Fruit fly (Drosophila melanogaster) whole organism, embryonic: Measurements from ENCODE around the gene CG14664.

ENCODE experiments used
- Abd-B ChIP-seq: fragments of 200-800 bp; sonication (Bioruptor generic); optimal IDR thresholded peaks from 2 replicates; lab custom pipeline; 2018; ENCODE audit warnings: missing biosample characterization, mild to moderate bottlenecking, missing genetic modification characterization, moderate library complexity
- B-H2 ChIP-seq: fragments of 200-800 bp; sonication (Bioruptor generic); optimal IDR thresholded peaks from 2 replicates; lab custom pipeline; 2018; ENCODE audit warnings: missing biosample characterization, mild to moderate bottlenecking, missing genetic modification characterization
- CG10321 ChIP-seq: fragments of 200-800 bp; sonication (Bioruptor generic); IDR thresholded peaks from 2 replicates; pipeline ENCODE4 v1.3.6; 2022; ENCODE audit warnings: missing biosample characterization, missing genetic modification characterization
- CG10462 ChIP-seq: fragments of 200-800 bp; sonication (Bioruptor generic); optimal IDR thresholded peaks from 2 replicates; lab custom pipeline; 2016; ENCODE audit warnings: missing biosample characterization, missing genetic modification characterization
- CG11085 ChIP-seq: fragments of 200-800 bp; sonication (Bioruptor generic); IDR thresholded peaks from 2 replicates; pipeline ENCODE4 v1.3.6; 2022; ENCODE audit warnings: missing biosample characterization, missing genetic modification characterization
- CG11247 ChIP-seq: fragments of 200-800 bp; sonication (Bioruptor generic); IDR thresholded peaks from 2 replicates; pipeline ENCODE4 v1.3.6; 2022; ENCODE audit warnings: missing biosample characterization, missing genetic modification characterization
- CG11504 ChIP-seq: fragments of 200-800 bp; sonication (Bioruptor generic); optimal IDR thresholded peaks from 3 replicates; lab custom pipeline; 2019; ENCODE audit warnings: missing biosample characterization, mild to moderate bottlenecking, missing genetic modification characterization, moderate library complexity
- CG12219 ChIP-seq: fragments of 200-800 bp; sonication (Bioruptor generic); optimal IDR thresholded peaks from 3 replicates; lab custom pipeline; 2018; ENCODE audit warnings: missing biosample characterization, mild to moderate bottlenecking, missing genetic modification characterization
- CG14014 ChIP-seq: fragments of 200-800 bp; sonication (Bioruptor generic); IDR thresholded peaks from 2 replicates; pipeline ENCODE4 v1.3.6; 2022; ENCODE audit warnings: missing biosample characterization, missing genetic modification characterization
- CG15269 ChIP-seq: fragments of 200-800 bp; sonication (Bioruptor generic); optimal IDR thresholded peaks from 2 replicates; lab custom pipeline; 2018; ENCODE audit warnings: missing biosample characterization, mild to moderate bottlenecking, missing genetic modification characterization, moderate library complexity
- CG1529 ChIP-seq: fragments of 200-800 bp; sonication (Bioruptor generic); optimal IDR thresholded peaks from 3 replicates; lab custom pipeline; 2018; ENCODE audit warnings: missing biosample characterization, missing genetic modification characterization
- CG15601 ChIP-seq: fragments of 200-800 bp; sonication (Bioruptor generic); optimal IDR thresholded peaks from 3 replicates; lab custom pipeline; 2019; ENCODE audit warnings: missing biosample characterization, mild to moderate bottlenecking, missing genetic modification characterization, moderate library complexity
- CG16815 ChIP-seq: fragments of 200-800 bp; sonication (Bioruptor generic); optimal IDR thresholded peaks from 3 replicates; lab custom pipeline; 2017; ENCODE audit warnings: missing biosample characterization, mild to moderate bottlenecking, missing genetic modification characterization
- CG17361 ChIP-seq: fragments of 200-800 bp; sonication (Bioruptor generic); IDR thresholded peaks from 3 replicates; pipeline ENCODE4 v1.3.6; 2022; ENCODE audit warnings: missing biosample characterization, missing genetic modification characterization
- CG17912 ChIP-seq: fragments of 200-800 bp; sonication (Bioruptor generic); optimal IDR thresholded peaks from 2 replicates; lab custom pipeline; 2018; ENCODE audit warnings: missing biosample characterization, mild to moderate bottlenecking, missing genetic modification characterization
- CG2678 ChIP-seq: fragments of 200-800 bp; sonication (Bioruptor generic); optimal IDR thresholded peaks from 3 replicates; lab custom pipeline; 2019; ENCODE audit warnings: missing biosample characterization, mild to moderate bottlenecking, missing genetic modification characterization, moderate library complexity
- CG2712 ChIP-seq: fragments of 200-800 bp; optimal IDR thresholded peaks from 3 replicates; lab custom pipeline; 2019; ENCODE audit warnings: missing biosample characterization, mild to moderate bottlenecking, missing genetic modification characterization, moderate library complexity
- CG3065 ChIP-seq: fragments of 200-800 bp; sonication (Bioruptor generic); optimal IDR thresholded peaks from 2 replicates; lab custom pipeline; 2016; ENCODE audit warnings: missing biosample characterization, missing genetic modification characterization
- CG3281 ChIP-seq: fragments of 200-800 bp; sonication (Bioruptor generic); optimal IDR thresholded peaks from 3 replicates; lab custom pipeline; 2017; ENCODE audit warnings: missing biosample characterization, mild to moderate bottlenecking, missing genetic modification characterization
- CG42726 ChIP-seq: fragments of 200-800 bp; sonication (Bioruptor generic); IDR thresholded peaks from 2 replicates; pipeline ENCODE4 v1.3.6; 2022; ENCODE audit warnings: missing biosample characterization, missing genetic modification characterization; ENCODE audit not compliant: partially characterized antibody
- CG4360 ChIP-seq: fragments of 200-800 bp; sonication (Bioruptor generic); IDR thresholded peaks from 2 replicates; pipeline ENCODE4 v1.3.6; 2022; ENCODE audit warnings: missing biosample characterization, missing genetic modification characterization
- CG6254 ChIP-seq: fragments of 200-800 bp; sonication (Bioruptor generic); optimal IDR thresholded peaks from 3 replicates; lab custom pipeline; 2017; ENCODE audit warnings: mild to moderate bottlenecking, missing biosample characterization, missing genetic modification reagents, missing genetic modification characterization
- CG7928 ChIP-seq: fragments of 200-800 bp; sonication (Bioruptor generic); optimal IDR thresholded peaks from 2 replicates; lab custom pipeline; 2017; ENCODE audit warnings: missing biosample characterization, mild to moderate bottlenecking, missing genetic modification characterization
- CG8478 ChIP-seq: fragments of >200 bp; optimal IDR thresholded peaks from 2 replicates; lab custom pipeline; 2018
- Dbx ChIP-seq: fragments of 200-800 bp; sonication (Bioruptor generic); IDR thresholded peaks from 3 replicates; pipeline ENCODE4 v1.3.6; 2022; ENCODE audit warnings: missing biosample characterization, missing genetic modification characterization
- Dek ChIP-seq: fragments of 200-800 bp; sonication (Bioruptor generic); optimal IDR thresholded peaks from 3 replicates; lab custom pipeline; 2019; ENCODE audit warnings: missing biosample characterization, mild to moderate bottlenecking, missing genetic modification characterization, moderate library complexity
- HHEX ChIP-seq: fragments of 200-800 bp; sonication (Bioruptor generic); optimal IDR thresholded peaks from 3 replicates; lab custom pipeline; 2017; ENCODE audit warnings: missing biosample characterization, mild to moderate bottlenecking, missing genetic modification characterization, missing genetic modification reagents
- HLH3B ChIP-seq: fragments of 200-800 bp; sonication (Bioruptor generic); IDR thresholded peaks from 2 replicates; pipeline ENCODE4 v1.3.6; 2022; ENCODE audit warnings: missing biosample characterization, missing genetic modification characterization
- HmgD ChIP-seq: fragments of 200-800 bp; sonication (Bioruptor generic); optimal IDR thresholded peaks from 3 replicates; lab custom pipeline; 2016; ENCODE audit warnings: missing biosample characterization, missing genetic modification characterization
- Hmx ChIP-seq: fragments of 200-800 bp; sonication (Bioruptor generic); optimal IDR thresholded peaks from 2 replicates; lab custom pipeline; 2016; ENCODE audit warnings: missing biosample characterization, missing genetic modification characterization
- Med ChIP-seq: fragments of 200-800 bp; sonication (Bioruptor generic); peaks from one replicate; lab custom pipeline; 2016; ENCODE audit warnings: missing biosample characterization, missing genetic modification characterization, mild to moderate bottlenecking, inconsistent platforms, moderate library complexity
- Mes4 ChIP-seq: fragments of 200-800 bp; sonication (Bioruptor generic); optimal IDR thresholded peaks from 2 replicates; lab custom pipeline; 2016; ENCODE audit warnings: missing biosample characterization, missing genetic modification characterization
- Rfx ChIP-seq: fragments of 200-800 bp; sonication (Bioruptor generic); IDR thresholded peaks from 2 replicates; pipeline ENCODE4 v1.3.6; 2022; ENCODE audit warnings: missing biosample characterization, missing genetic modification characterization
- Rx ChIP-seq: fragments of 200-800 bp; sonication (Bioruptor generic); IDR thresholded peaks from 2 replicates; pipeline ENCODE4 v1.3.6; 2022; ENCODE audit warnings: missing biosample characterization, missing genetic modification characterization
- Sry-δ ChIP-seq: fragments of 200-800 bp; sonication (Bioruptor generic); optimal IDR thresholded peaks from 2 replicates; lab custom pipeline; 2016; ENCODE audit warnings: missing biosample characterization, missing genetic modification characterization
- YL-1 ChIP-seq: fragments of 200-800 bp; sonication (Bioruptor generic); optimal IDR thresholded peaks from 3 replicates; lab custom pipeline; 2017; ENCODE audit warnings: missing biosample characterization, mild to moderate bottlenecking, missing genetic modification characterization
- aop ChIP-seq: fragments of 200-800 bp; sonication (Bioruptor generic); IDR thresholded peaks from 2 replicates; pipeline ENCODE4 v1.3.6; 2022; ENCODE audit warnings: missing biosample characterization, missing genetic modification characterization
- crc ChIP-seq: fragments of 200-800 bp; sonication (Bioruptor generic); optimal IDR thresholded peaks from 2 replicates; lab custom pipeline; 2016; ENCODE audit warnings: missing biosample characterization, missing genetic modification characterization
- esg ChIP-seq: fragments of 200-800 bp; sonication (Bioruptor generic); conservative IDR thresholded peaks from 2 replicates; pipeline ENCODE4 v1.3.6; 2022; ENCODE audit warnings: missing biosample characterization, missing genetic modification characterization
- eve ChIP-seq, 2 experiments: fragments of >200 bp; optimal IDR thresholded peaks; 2 replicates each; lab custom pipeline; 2017; ENCODE audit warnings: missing biosample characterization in 2 of 2, missing genetic modification characterization in 2 of 2
- hb ChIP-seq: fragments of 200-800 bp; sonication (Bioruptor generic); IDR thresholded peaks from 3 replicates; pipeline ENCODE4 v1.3.6; 2022; ENCODE audit warnings: missing biosample characterization, missing genetic modification characterization; ENCODE audit not compliant: partially characterized antibody
- hbn ChIP-seq: fragments of 200-800 bp; sonication (Bioruptor generic); IDR thresholded peaks from 2 replicates; pipeline ENCODE4 v1.3.6; 2022; ENCODE audit warnings: missing biosample characterization, missing genetic modification characterization; ENCODE audit not compliant: partially characterized antibody
- jumu ChIP-seq: fragments of 200-800 bp; sonication (Bioruptor generic); optimal IDR thresholded peaks from 3 replicates; lab custom pipeline; 2016; ENCODE audit warnings: missing biosample characterization, missing genetic modification characterization
- nau ChIP-seq: fragments of 200-800 bp; sonication (Bioruptor generic); optimal IDR thresholded peaks from 3 replicates; lab custom pipeline; 2017; ENCODE audit warnings: missing biosample characterization, mild to moderate bottlenecking, missing genetic modification characterization, missing genetic modification reagents
- pros ChIP-seq: fragments of 200-800 bp; sonication (Bioruptor generic); optimal IDR thresholded peaks from 3 replicates; lab custom pipeline; 2019; ENCODE audit warnings: missing biosample characterization, mild to moderate bottlenecking, missing genetic modification characterization, moderate library complexity
- schlank ChIP-seq: fragments of 200-800 bp; sonication (Bioruptor generic); optimal IDR thresholded peaks from 2 replicates; lab custom pipeline; 2018; ENCODE audit warnings: missing biosample characterization, mild to moderate bottlenecking, missing genetic modification characterization
- sim ChIP-seq: fragments of 200-800 bp; sonication (Bioruptor generic); IDR thresholded peaks from 2 replicates; pipeline ENCODE4 v1.3.6; 2022; ENCODE audit warnings: missing biosample characterization, missing genetic modification characterization
- sr ChIP-seq: fragments of 200-800 bp; sonication (Bioruptor generic); IDR thresholded peaks from 3 replicates; pipeline ENCODE4 v1.3.6; 2022; ENCODE audit warnings: missing biosample characterization, missing genetic modification characterization
- tap ChIP-seq: fragments of 200-800 bp; optimal IDR thresholded peaks from 3 replicates; lab custom pipeline; 2019; ENCODE audit warnings: missing biosample characterization, mild to moderate bottlenecking, missing genetic modification characterization, moderate library complexity
- zf30C ChIP-seq: fragments of 200-800 bp; sonication (Bioruptor generic); optimal IDR thresholded peaks from 3 replicates; lab custom pipeline; 2018; ENCODE audit warnings: missing biosample characterization, mild to moderate bottlenecking, missing genetic modification characterization
- zfh2 ChIP-seq: fragments of 200-800 bp; sonication (Bioruptor generic); optimal IDR thresholded peaks from 2 replicates; lab custom pipeline; 2016; ENCODE audit warnings: missing biosample characterization, missing genetic modification characterization

CG14664 gene

DNA sequence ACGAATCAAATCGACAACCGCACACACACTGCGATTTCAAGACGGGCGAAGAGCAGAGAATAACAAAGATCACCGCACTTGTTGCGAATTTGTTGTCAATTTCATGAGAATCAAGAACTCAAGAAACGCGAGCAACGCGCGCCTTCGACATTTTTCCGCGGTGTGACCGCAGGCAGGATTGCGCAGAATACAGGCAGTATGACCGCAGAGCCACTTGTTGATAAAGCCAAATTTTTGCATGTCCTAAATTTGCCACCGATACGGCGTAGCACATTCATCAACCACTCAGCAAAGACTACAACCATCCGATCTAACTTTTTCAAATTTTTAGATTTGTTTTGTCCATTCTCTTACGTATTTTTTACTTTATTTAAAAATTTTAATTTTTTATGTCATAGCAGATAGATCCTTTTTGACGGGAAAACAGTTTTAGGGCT is 6.6 kb upstream of the CG14664 start, which contains the start of gene cno (continued):
- TF ChIP-seq CG10462 (GFP tag; lab: Kevin White, UChicago) (no peak), zf30C (no peak), CG11247 (no peak), CG7928 (GFP tag; lab: Kevin White, UChicago) (no peak), Sry-δ (GFP tag; lab: Kevin White, UChicago) (peak; percentile 52), CG15269 (tag; lab: Kevin White, UChicago) (peak; percentile 21), CG12219 (GFP tag; lab: Kevin White, UChicago) (no peak), hb (no peak), CG6254 (GFP tag; lab: Kevin White, UChicago) (no peak), Med (GFP tag; lab: Kevin White, UChicago) (peak; percentile 89), CG17912 (GFP tag; lab: Kevin White, UChicago) (no peak), esg (GFP tag; lab: Robert Waterston, UW) (no peak), aop (no peak), CG17361 (GFP tag; lab: Robert Waterston, UW) (0 out of 3 replicates have a peak, but pooled peaks have one; percentile 17), CG14014 (no peak), Abd-B (no peak), eve (GFP tag; optimal IDR thresholded peaks at IDR 0.05; lab: Kevin White, UChicago) (no peak), hbn (peak; percentile 35; the same call in 1 of the 2 replicates), CG2678 (no peak), CG11085 (GFP tag; lab: Robert Waterston, UW) (no peak), sim (GFP tag; lab: Robert Waterston, UW) (no peak), HLH3B (GFP tag; lab: Robert Waterston, UW) (no peak), Dbx (GFP tag; lab: Robert Waterston, UW) (0 out of 3 replicates have a peak, but pooled peaks have one; percentile 37), pros (no peak), CG8478 (lab: Kevin White, UChicago) (no peak), crc (GFP tag; lab: Kevin White, UChicago) (no peak), CG42726 (GFP tag; lab: Robert Waterston, UW) (peak; percentile 48; the same call in 1 of the 2 replicates), Rfx (GFP tag; lab: Robert Waterston, UW) (peak; percentile 27; the same call in 1 of the 2 replicates), CG16815 (GFP tag; lab: Kevin White, UChicago) (no peak), Dek (tag; lab: Kevin White, UChicago) (peak; percentile 36), sr (no peak), YL-1 (GFP tag; lab: Kevin White, UChicago) (no peak), zfh2 (GFP tag; lab: Kevin White, UChicago) (no peak), B-H2 (GFP tag; lab: Kevin White, UChicago) (peak; percentile 26), CG3281 (no peak), Mes4 (GFP tag; lab: Kevin White, UChicago) (no peak), Hmx (GFP tag; lab: Kevin White, UChicago) (no peak), CG2712 (tag; lab: Kevin White, UChicago) (peak; percentile 43), CG11504 (tag; lab: Kevin White, UChicago) (no peak), tap (no peak), CG10321 (GFP tag; lab: Robert Waterston, UW) (no peak), CG3065 (GFP tag; lab: Kevin White, UChicago) (no peak), jumu (GFP tag; lab: Kevin White, UChicago) (no peak), Rx (GFP tag; lab: Robert Waterston, UW) (no peak), nau (GFP tag; lab: Kevin White, UChicago) (no peak), HmgD (GFP tag; lab: Kevin White, UChicago) (peak; percentile 45), HHEX (GFP tag; lab: Kevin White, UChicago) (peak; percentile 1), CG4360 (peak; percentile 48; the same call in 1 of the 2 replicates), CG1529 (GFP tag; lab: Kevin White, UChicago) (no peak), schlank (tag; lab: Kevin White, UChicago) (no peak), CG15601 (peak; percentile 67)
